Worm (Caenorhabditis elegans): ENCODE data around the gene F13H10.8.

ce11 chrIV:11068314-11068713 lies 48.0 kb downstream of the F13H10.8 start:
- TF ChIP-seq fos-1 (tag; optimal IDR thresholded peaks at IDR 0.05) (no peak), nhr-23 (tag; optimal IDR thresholded peaks at IDR 0.05) (no peak)
